Fruit fly (Drosophila melanogaster) whole organism, prepupa: ENCODE data around the gene CG13309.
A peak's percentile ranks its signal among the peaks of the same experiment; 100 is the strongest.

Experiments used
- Blimp-1 ChIP-seq: fragments of 200-800 bp; sonication (Bioruptor generic); optimal IDR thresholded peaks from 3 replicates; lab custom pipeline; 2017; ENCODE audit warnings: missing biosample characterization, missing genetic modification characterization, mild to moderate bottlenecking, moderate library complexity, missing genetic modification reagents
- CG10631 ChIP-seq: fragments of 200-800 bp; sonication (Bioruptor generic); optimal IDR thresholded peaks from 2 replicates; lab custom pipeline; 2016; ENCODE audit warnings: missing biosample characterization, missing genetic modification characterization
- CG10669 ChIP-seq: fragments of 200-800 bp; sonication (Bioruptor generic); optimal IDR thresholded peaks from 3 replicates; lab custom pipeline; 2018; ENCODE audit warnings: missing biosample characterization, mild to moderate bottlenecking, missing genetic modification characterization, moderate library complexity
- CG11294 ChIP-seq: fragments of 200-800 bp; sonication (Bioruptor generic); IDR thresholded peaks from 2 replicates; pipeline ENCODE4 v1.3.6; 2022; ENCODE audit warnings: missing biosample characterization, missing genetic modification characterization
- CG11762 ChIP-seq: fragments of 200-800 bp; sonication (Bioruptor generic); optimal IDR thresholded peaks from 3 replicates; lab custom pipeline; 2016; ENCODE audit warnings: missing biosample characterization, missing genetic modification characterization; ENCODE audit not compliant: insufficient read depth
- CG11902 ChIP-seq: fragments of 200-800 bp; sonication (Bioruptor generic); optimal IDR thresholded peaks from 3 replicates; lab custom pipeline; 2016; ENCODE audit warnings: missing biosample characterization, missing genetic modification characterization
- CG15336 ChIP-seq: fragments of 200-800 bp; sonication (Bioruptor generic); IDR thresholded peaks from 2 replicates; pipeline ENCODE4 v1.3.6; 2022; ENCODE audit warnings: missing biosample characterization, missing genetic modification characterization
- CG1621 ChIP-seq: fragments of 200-800 bp; sonication (Bioruptor generic); optimal IDR thresholded peaks from 3 replicates; lab custom pipeline; 2018; ENCODE audit warnings: missing biosample characterization, mild to moderate bottlenecking, missing genetic modification characterization
- CG16779 ChIP-seq: fragments of 200-800 bp; sonication (Bioruptor generic); optimal IDR thresholded peaks from 3 replicates; lab custom pipeline; 2017; ENCODE audit warnings: missing biosample characterization, mild to moderate bottlenecking, missing genetic modification characterization
- CG3032 ChIP-seq: fragments of 200-800 bp; optimal IDR thresholded peaks from 2 replicates; lab custom pipeline; 2019; ENCODE audit warnings: missing biosample characterization, mild to moderate bottlenecking, missing genetic modification characterization, moderate library complexity
- CG31627 ChIP-seq: fragments of 200-800 bp; sonication (Bioruptor generic); optimal IDR thresholded peaks from 3 replicates; lab custom pipeline; 2016; ENCODE audit warnings: missing biosample characterization, missing genetic modification characterization
- CG32006 ChIP-seq: fragments of 200-800 bp; sonication (Bioruptor generic); optimal IDR thresholded peaks from 3 replicates; lab custom pipeline; 2017; ENCODE audit warnings: missing biosample characterization, mild to moderate bottlenecking, missing genetic modification characterization
- CG3919 ChIP-seq: fragments of 200-800 bp; sonication (Bioruptor generic); optimal IDR thresholded peaks from 3 replicates; lab custom pipeline; 2016; ENCODE audit warnings: missing biosample characterization, missing genetic modification characterization
- CG4318 ChIP-seq: fragments of 200-800 bp; sonication (Bioruptor generic); optimal IDR thresholded peaks from 3 replicates; lab custom pipeline; 2017; ENCODE audit warnings: missing biosample characterization, mild to moderate bottlenecking, missing genetic modification characterization
- CG6163 ChIP-seq: fragments of 200-800 bp; sonication (Bioruptor generic); IDR thresholded peaks from 3 replicates; pipeline ENCODE4 v1.3.6; 2022; ENCODE audit warnings: missing biosample characterization, missing genetic modification characterization
- CG6276 ChIP-seq: fragments of 200-800 bp; sonication (Bioruptor generic); optimal IDR thresholded peaks from 2 replicates; lab custom pipeline; 2017; ENCODE audit warnings: missing biosample characterization, mild to moderate bottlenecking, missing genetic modification characterization
- CG6808 ChIP-seq: fragments of 200-800 bp; sonication (Bioruptor generic); optimal IDR thresholded peaks from 3 replicates; lab custom pipeline; 2017; ENCODE audit warnings: missing biosample characterization, missing genetic modification characterization, mild to moderate bottlenecking, moderate library complexity, missing genetic modification reagents
- CG7368 ChIP-seq: fragments of 200-800 bp; sonication (Bioruptor generic); optimal IDR thresholded peaks from 3 replicates; lab custom pipeline; 2016; ENCODE audit warnings: missing biosample characterization, missing genetic modification characterization
- CG8119 ChIP-seq: fragments of 200-800 bp; sonication (Bioruptor generic); IDR thresholded peaks from 3 replicates; pipeline ENCODE4 v1.3.6; 2022; ENCODE audit warnings: missing biosample characterization, missing genetic modification characterization
- CG8632 ChIP-seq: fragments of 200-800 bp; sonication (Bioruptor generic); optimal IDR thresholded peaks from 3 replicates; lab custom pipeline; 2016; ENCODE audit warnings: missing biosample characterization, missing genetic modification characterization
- Eip78C ChIP-seq: fragments of 200-800 bp; sonication (Bioruptor generic); peaks from one replicate; lab custom pipeline; 2016; ENCODE audit warnings: missing biosample characterization, missing genetic modification characterization
- Eip93F ChIP-seq: fragments of 200-800 bp; sonication (Bioruptor generic); optimal IDR thresholded peaks from 2 replicates; lab custom pipeline; 2016; ENCODE audit warnings: missing biosample characterization, mild to moderate bottlenecking, missing genetic modification characterization
- Ets21C ChIP-seq: fragments of 200-800 bp; sonication (Bioruptor generic); optimal IDR thresholded peaks from 3 replicates; lab custom pipeline; 2016; ENCODE audit warnings: missing biosample characterization, missing genetic modification characterization
- Gug ChIP-seq: fragments of 200-800 bp; sonication (Bioruptor generic); IDR thresholded peaks from 2 replicates; pipeline ENCODE4 v1.3.6; 2022; ENCODE audit warnings: missing biosample characterization, missing genetic modification characterization
- Hr38 ChIP-seq: sonication (Bioruptor generic); optimal IDR thresholded peaks from 2 replicates; lab custom pipeline; 2016; ENCODE audit warnings: missing biosample characterization, missing genetic modification characterization
- Hr39 ChIP-seq: fragments of 200-800 bp; sonication (Bioruptor generic); optimal IDR thresholded peaks from 2 replicates; lab custom pipeline; 2016; ENCODE audit warnings: missing biosample characterization, missing genetic modification characterization
- Lpt ChIP-seq: fragments of 200-800 bp; sonication (Bioruptor generic); optimal IDR thresholded peaks from 3 replicates; lab custom pipeline; 2016; ENCODE audit warnings: missing biosample characterization, missing genetic modification characterization
- Met ChIP-seq: fragments of 200-800 bp; sonication (Bioruptor generic); optimal IDR thresholded peaks from 3 replicates; lab custom pipeline; 2016; ENCODE audit warnings: missing biosample characterization, missing genetic modification characterization
- Smox ChIP-seq: fragments of 200-800 bp; sonication (Bioruptor generic); optimal IDR thresholded peaks from 3 replicates; lab custom pipeline; 2016; ENCODE audit warnings: missing biosample characterization, missing genetic modification characterization
- Sox102F ChIP-seq: fragments of 200-800 bp; sonication (Bioruptor generic); optimal IDR thresholded peaks from 2 replicates; lab custom pipeline; 2016; ENCODE audit warnings: missing biosample characterization, mild to moderate bottlenecking, missing genetic modification characterization
- Sox14 ChIP-seq: fragments of 200-800 bp; sonication (Bioruptor generic); optimal IDR thresholded peaks from 3 replicates; lab custom pipeline; 2016; ENCODE audit warnings: missing biosample characterization, missing genetic modification characterization
- Sox15 ChIP-seq: fragments of 200-800 bp; sonication (Bioruptor generic); optimal IDR thresholded peaks from 3 replicates; lab custom pipeline; 2016; ENCODE audit warnings: missing biosample characterization, missing genetic modification characterization
- achi ChIP-seq: fragments of 200-800 bp; sonication (Bioruptor generic); optimal IDR thresholded peaks from 3 replicates; lab custom pipeline; 2016; ENCODE audit warnings: missing biosample characterization, missing genetic modification characterization
- cyc ChIP-seq: fragments of 200-800 bp; sonication (Bioruptor generic); optimal IDR thresholded peaks from 3 replicates; lab custom pipeline; 2016; ENCODE audit warnings: missing biosample characterization, missing genetic modification characterization
- dac ChIP-seq: fragments of 200-800 bp; sonication (Bioruptor generic); optimal IDR thresholded peaks from 2 replicates; lab custom pipeline; 2017; ENCODE audit warnings: missing biosample characterization, mild to moderate bottlenecking, missing genetic modification characterization
- dsx ChIP-seq: fragments of 200-800 bp; optimal IDR thresholded peaks from 3 replicates; lab custom pipeline; 2019; ENCODE audit warnings: missing biosample characterization, mild to moderate bottlenecking, missing genetic modification characterization, moderate library complexity; ENCODE audit not compliant: poor library complexity, severe bottlenecking
- fd59A ChIP-seq: fragments of 200-800 bp; sonication (Bioruptor generic); optimal IDR thresholded peaks from 2 replicates; lab custom pipeline; 2017; ENCODE audit warnings: missing biosample characterization, mild to moderate bottlenecking, missing genetic modification characterization, missing genetic modification reagents
- fd85E ChIP-seq: fragments of 200-800 bp; sonication (Bioruptor generic); optimal IDR thresholded peaks from 3 replicates; lab custom pipeline; 2016; ENCODE audit warnings: missing biosample characterization, missing genetic modification characterization
- fkh ChIP-seq: fragments of 200-800 bp; sonication (Bioruptor generic); optimal IDR thresholded peaks from 3 replicates; lab custom pipeline; 2017; ENCODE audit warnings: missing biosample characterization, mild to moderate bottlenecking, missing genetic modification characterization, moderate library complexity
- pdm3 ChIP-seq: fragments of 200-800 bp; sonication (Bioruptor generic); optimal IDR thresholded peaks from 3 replicates; lab custom pipeline; 2016; ENCODE audit warnings: missing biosample characterization, missing genetic modification characterization
- salr ChIP-seq, 2 experiments: fragments of 200-800 bp; sonication (Bioruptor generic); optimal IDR thresholded peaks; 3 replicates each; lab custom pipeline; 2016 to 2018; ENCODE audit warnings: missing biosample characterization in 2 of 2, missing genetic modification characterization in 2 of 2, mild to moderate bottlenecking in 1 of 2
- vri ChIP-seq: fragments of 200-800 bp; sonication (Bioruptor generic); optimal IDR thresholded peaks from 3 replicates; lab custom pipeline; 2016; ENCODE audit warnings: missing biosample characterization, mild to moderate bottlenecking, missing genetic modification characterization

The CG13309 gene

dm6 chr3L:8825030-8825407, 14.8 kb downstream of the CG13309 start (continued):
- TF ChIP-seq dac (GFP tag; lab: Kevin White, UChicago) (no peak), CG8632 (GFP tag; lab: Kevin White, UChicago) (no peak), CG11294 (GFP tag; lab: Robert Waterston, UW) (no peak), Sox14 (no peak), Sox15 (GFP tag; lab: Kevin White, UChicago) (no peak), achi (GFP tag; lab: Kevin White, UChicago) (no peak), fd85E (GFP tag; lab: Kevin White, UChicago) (no peak), Met (no peak), pdm3 (GFP tag; lab: Kevin White, UChicago) (no peak), Ets21C (GFP tag; lab: Kevin White, UChicago) (no peak), Smox (no peak), CG6163 (peak; percentile 46; the same call in 2 of the 3 replicates), Hr38 (no peak), CG16779 (tag; lab: Kevin White, UChicago) (no peak), CG6808 (GFP tag; lab: Kevin White, UChicago) (peak; percentile 52), Hr39 (GFP tag; lab: Kevin White, UChicago) (no peak), salr (GFP tag; optimal IDR thresholded peaks at IDR 0.05; lab: Kevin White, UChicago) (no peak), Sox102F (GFP tag; lab: Kevin White, UChicago) (no peak), fkh (GFP tag; lab: Kevin White, UChicago) (no peak), CG15336 (GFP tag; lab: Robert Waterston, UW) (peak; percentile 25; the same call in 1 of the 2 replicates), Eip93F (GFP tag; lab: Kevin White, UChicago) (no peak), CG32006 (GFP tag; lab: Kevin White, UChicago) (no peak), CG8119 (GFP tag; lab: Robert Waterston, UW) (0 out of 3 replicates have a peak, but pooled peaks have one; percentile 27), vri (GFP tag; lab: Kevin White, UChicago) (peak; percentile 18), cyc (GFP tag; lab: Kevin White, UChicago) (no peak), CG6276 (GFP tag; lab: Kevin White, UChicago) (peak; percentile 37), CG7368 (GFP tag; lab: Kevin White, UChicago) (no peak), Lpt (GFP tag; lab: Kevin White, UChicago) (peak; percentile 58), CG4318 (GFP tag; lab: Kevin White, UChicago) (no peak), CG10631 (GFP tag; lab: Kevin White, UChicago) (no peak), CG1621 (peak; percentile 68), CG31627 (GFP tag; lab: Kevin White, UChicago) (no peak), CG3919 (GFP tag; lab: Kevin White, UChicago) (no peak)

dm6 chr3L:8825560-8825959, 15.4 kb downstream of the CG13309 start:
- TF ChIP-seq Gug (GFP tag; lab: Robert Waterston, UW): no peak
- no peak for TF ChIP-seq dsx (GFP tag; lab: Kevin White, UChicago)
- peak; percentile 86 for TF ChIP-seq Blimp-1
- TF ChIP-seq CG3032 (tag; lab: Kevin White, UChicago): no peak
- TF ChIP-seq vri (GFP tag; lab: Kevin White, UChicago): no peak
- TF ChIP-seq Eip78C (GFP tag; lab: Kevin White, UChicago): peak; percentile 30

dm6 chr3L:8826038-8826437, 15.8 kb downstream of the CG13309 start:
- TF ChIP-seq CG3919 (GFP tag; lab: Kevin White, UChicago): no peak
- no peak for TF ChIP-seq CG3032 (tag; lab: Kevin White, UChicago)
- no peak for TF ChIP-seq CG10669 (GFP tag; lab: Kevin White, UChicago)
- no peak for TF ChIP-seq CG6276 (GFP tag; lab: Kevin White, UChicago)
- no peak for TF ChIP-seq CG11902
- no peak for TF ChIP-seq Blimp-1
- TF ChIP-seq Hr39 (GFP tag; lab: Kevin White, UChicago): no peak
- TF ChIP-seq vri (GFP tag; lab: Kevin White, UChicago): no peak
- TF ChIP-seq fd59A (GFP tag; lab: Kevin White, UChicago): no peak
- TF ChIP-seq CG8119 (GFP tag; lab: Robert Waterston, UW): no peak
- no peak for TF ChIP-seq CG11762
- no peak for TF ChIP-seq Lpt (GFP tag; lab: Kevin White, UChicago)
